Fruit fly (Drosophila melanogaster) whole organism, embryonic: ENCODE measurements around the gene Ctr1B.
A peak's percentile ranks its signal among the peaks of the same experiment; 100 is the strongest.

Source experiments
- Adf1 ChIP-seq: fragments of 200-800 bp; sonication (Bioruptor generic); IDR thresholded peaks from 2 replicates; pipeline ENCODE4 v1.3.6; 2022; ENCODE audit warnings: missing biosample characterization, missing genetic modification characterization
- Antp ChIP-seq: fragments of 200-800 bp; sonication (Bioruptor generic); optimal IDR thresholded peaks from 3 replicates; lab custom pipeline; 2016; ENCODE audit warnings: missing biosample characterization, missing genetic modification characterization
- B-H2 ChIP-seq: fragments of 200-800 bp; sonication (Bioruptor generic); optimal IDR thresholded peaks from 2 replicates; lab custom pipeline; 2018; ENCODE audit warnings: missing biosample characterization, mild to moderate bottlenecking, missing genetic modification characterization
- BEAF-32 ChIP-seq: fragments of 200-800 bp; sonication (Bioruptor generic); optimal IDR thresholded peaks from 3 replicates; lab custom pipeline; 2017; ENCODE audit warnings: missing biosample characterization, missing genetic modification characterization, mild to moderate bottlenecking, moderate library complexity, missing genetic modification reagents
- CG10209 ChIP-seq: fragments of 200-800 bp; sonication (Bioruptor generic); optimal IDR thresholded peaks from 3 replicates; lab custom pipeline; 2017; ENCODE audit warnings: missing biosample characterization, mild to moderate bottlenecking, missing genetic modification characterization, missing genetic modification reagents
- CG11504 ChIP-seq: fragments of 200-800 bp; sonication (Bioruptor generic); optimal IDR thresholded peaks from 3 replicates; lab custom pipeline; 2019; ENCODE audit warnings: missing biosample characterization, mild to moderate bottlenecking, missing genetic modification characterization, moderate library complexity
- CG14050 ChIP-seq: fragments of 200-800 bp; sonication (Bioruptor generic); IDR thresholded peaks from 3 replicates; pipeline ENCODE4 v1.3.6; 2022; ENCODE audit warnings: missing biosample characterization, missing genetic modification characterization
- CG15479 ChIP-seq: fragments of 200-800 bp; sonication (Bioruptor generic); optimal IDR thresholded peaks from 3 replicates; lab custom pipeline; 2019; ENCODE audit warnings: missing biosample characterization, mild to moderate bottlenecking, missing genetic modification characterization, moderate library complexity
- CG15696 ChIP-seq: fragments of 200-800 bp; sonication (Bioruptor generic); optimal IDR thresholded peaks from 2 replicates; lab custom pipeline; 2019; ENCODE audit warnings: missing biosample characterization, mild to moderate bottlenecking, missing genetic modification characterization, moderate library complexity
- CG1602 ChIP-seq: fragments of 200-800 bp; sonication (Bioruptor generic); optimal IDR thresholded peaks from 3 replicates; lab custom pipeline; 2016; ENCODE audit warnings: missing biosample characterization, missing genetic modification characterization
- CG17568 ChIP-seq: fragments of 200-800 bp; sonication (Bioruptor generic); optimal IDR thresholded peaks from 2 replicates; lab custom pipeline; 2018; ENCODE audit warnings: missing biosample characterization, mild to moderate bottlenecking, missing genetic modification characterization, moderate library complexity
- CG17802 ChIP-seq: fragments of 200-800 bp; sonication (Bioruptor generic); optimal IDR thresholded peaks from 2 replicates; lab custom pipeline; 2018; ENCODE audit warnings: missing biosample characterization, mild to moderate bottlenecking, missing genetic modification characterization, moderate library complexity
- CG17829 ChIP-seq: fragments of 200-800 bp; optimal IDR thresholded peaks from 2 replicates; lab custom pipeline; 2019; ENCODE audit warnings: missing biosample characterization, mild to moderate bottlenecking, missing genetic modification characterization, moderate library complexity
- CG17912 ChIP-seq: fragments of 200-800 bp; sonication (Bioruptor generic); optimal IDR thresholded peaks from 2 replicates; lab custom pipeline; 2018; ENCODE audit warnings: missing biosample characterization, mild to moderate bottlenecking, missing genetic modification characterization
- CG18619 ChIP-seq: fragments of 200-800 bp; sonication (Bioruptor generic); optimal IDR thresholded peaks from 3 replicates; lab custom pipeline; 2017; ENCODE audit warnings: missing biosample characterization, mild to moderate bottlenecking, missing genetic modification characterization
- CG2129 ChIP-seq: fragments of 200-800 bp; sonication (Bioruptor generic); IDR thresholded peaks from 2 replicates; pipeline ENCODE4 v1.3.6; 2022; ENCODE audit warnings: missing biosample characterization, missing genetic modification characterization; ENCODE audit not compliant: partially characterized antibody
- CG33213 ChIP-seq: fragments of 200-800 bp; sonication (Bioruptor generic); optimal IDR thresholded peaks from 3 replicates; lab custom pipeline; 2016; ENCODE audit warnings: missing biosample characterization, missing genetic modification characterization
- CG42726 ChIP-seq: fragments of 200-800 bp; sonication (Bioruptor generic); IDR thresholded peaks from 2 replicates; pipeline ENCODE4 v1.3.6; 2022; ENCODE audit warnings: missing biosample characterization, missing genetic modification characterization; ENCODE audit not compliant: partially characterized antibody
- CG4360 ChIP-seq: fragments of 200-800 bp; sonication (Bioruptor generic); IDR thresholded peaks from 2 replicates; pipeline ENCODE4 v1.3.6; 2022; ENCODE audit warnings: missing biosample characterization, missing genetic modification characterization
- CG4404 ChIP-seq: fragments of 200-800 bp; sonication (Bioruptor generic); IDR thresholded peaks from 2 replicates; pipeline ENCODE4 v1.3.6; 2022; ENCODE audit warnings: missing biosample characterization, missing genetic modification characterization
- CG4730 ChIP-seq: fragments of 200-800 bp; sonication (Bioruptor generic); IDR thresholded peaks from 2 replicates; pipeline ENCODE4 v1.3.6; 2022; ENCODE audit warnings: missing biosample characterization, missing genetic modification characterization
- CG7786 ChIP-seq: fragments of 200-800 bp; sonication (Bioruptor generic); optimal IDR thresholded peaks from 2 replicates; lab custom pipeline; 2016; ENCODE audit warnings: missing biosample characterization, missing genetic modification characterization
- CG7987 ChIP-seq: fragments of 200-800 bp; sonication (Bioruptor generic); optimal IDR thresholded peaks from 2 replicates; lab custom pipeline; 2018; ENCODE audit warnings: missing biosample characterization, mild to moderate bottlenecking, missing genetic modification characterization, moderate library complexity
- Dek ChIP-seq: fragments of 200-800 bp; sonication (Bioruptor generic); optimal IDR thresholded peaks from 3 replicates; lab custom pipeline; 2019; ENCODE audit warnings: missing biosample characterization, mild to moderate bottlenecking, missing genetic modification characterization, moderate library complexity
- Gsc ChIP-seq: fragments of 200-800 bp; sonication (Bioruptor generic); IDR thresholded peaks from 2 replicates; pipeline ENCODE4 v1.3.6; 2022; ENCODE audit warnings: missing biosample characterization, missing genetic modification characterization
- HLH4C ChIP-seq: fragments of 200-800 bp; sonication (Bioruptor generic); IDR thresholded peaks from 3 replicates; pipeline ENCODE4 v1.3.6; 2022; ENCODE audit warnings: missing biosample characterization, missing genetic modification characterization; ENCODE audit not compliant: partially characterized antibody
- Mad ChIP-seq: fragments of 200-800 bp; sonication (Bioruptor generic); optimal IDR thresholded peaks from 2 replicates; lab custom pipeline; 2016; ENCODE audit warnings: missing biosample characterization, missing genetic modification characterization
- Mrtf ChIP-seq: fragments of 200-800 bp; sonication (Bioruptor generic); IDR thresholded peaks from 3 replicates; pipeline ENCODE4 v1.3.6; 2022; ENCODE audit warnings: missing biosample characterization, missing genetic modification characterization
- NK7.1 ChIP-seq: fragments of 200-800 bp; sonication (Bioruptor generic); optimal IDR thresholded peaks from 3 replicates; lab custom pipeline; 2016; ENCODE audit warnings: missing biosample characterization, missing genetic modification characterization
- Nf-YA ChIP-seq: fragments of 200-800 bp; sonication (Bioruptor generic); IDR thresholded peaks from 2 replicates; pipeline ENCODE4 v1.3.6; 2022; ENCODE audit warnings: missing biosample characterization, missing genetic modification characterization
- Trl ChIP-seq, 3 experiments: fragments of >200 bp in 2 of 3; fragments of 200-800 bp in 1 of 3; sonication (Bioruptor generic) in 1 of 3; optimal IDR thresholded peaks; 2 replicates in 1 of 3; 3 replicates in 2 of 3; lab custom pipeline; 2016 to 2017; ENCODE audit warnings: missing biosample characterization in 1 of 3, missing genetic modification characterization in 1 of 3
- abd-A ChIP-seq: fragments of 200-800 bp; sonication (Bioruptor generic); optimal IDR thresholded peaks from 3 replicates; lab custom pipeline; 2019; ENCODE audit warnings: missing biosample characterization, mild to moderate bottlenecking, missing genetic modification characterization, moderate library complexity
- ase ChIP-seq: fragments of 200-800 bp; sonication (Bioruptor generic); IDR thresholded peaks from 3 replicates; pipeline ENCODE4 v1.3.6; 2022; ENCODE audit warnings: missing biosample characterization, missing genetic modification characterization
- cato ChIP-seq: fragments of 200-800 bp; sonication (Bioruptor generic); optimal IDR thresholded peaks from 2 replicates; lab custom pipeline; 2016; ENCODE audit warnings: missing biosample characterization, missing genetic modification characterization, borderline replicate concordance
- chn ChIP-seq: fragments of 200-800 bp; sonication (Bioruptor generic); optimal IDR thresholded peaks from 2 replicates; lab custom pipeline; 2016; ENCODE audit warnings: missing biosample characterization, missing genetic modification characterization
- corto ChIP-seq: fragments of 200-800 bp; sonication (Bioruptor generic); optimal IDR thresholded peaks from 2 replicates; lab custom pipeline; 2016; ENCODE audit warnings: missing biosample characterization, mild to moderate bottlenecking, missing genetic modification characterization, moderate library complexity
- dan ChIP-seq: fragments of 200-800 bp; sonication (Bioruptor generic); IDR thresholded peaks from 2 replicates; pipeline ENCODE4 v1.3.6; 2022; ENCODE audit warnings: missing biosample characterization, missing genetic modification characterization
- ems ChIP-seq: fragments of 200-800 bp; sonication (Bioruptor generic); optimal IDR thresholded peaks from 3 replicates; lab custom pipeline; 2016; ENCODE audit warnings: missing biosample characterization, missing genetic modification characterization
- fd102C ChIP-seq: fragments of 200-800 bp; sonication (Bioruptor generic); optimal IDR thresholded peaks from 2 replicates; lab custom pipeline; 2018; ENCODE audit warnings: missing biosample characterization, mild to moderate bottlenecking, missing genetic modification characterization, moderate library complexity
- gfzf ChIP-seq: fragments of 200-800 bp; sonication (Bioruptor generic); optimal IDR thresholded peaks from 2 replicates; lab custom pipeline; 2016; ENCODE audit warnings: missing biosample characterization, mild to moderate bottlenecking, missing genetic modification characterization, moderate library complexity
- lmd ChIP-seq: fragments of 200-800 bp; sonication (Bioruptor generic); IDR thresholded peaks from 2 replicates; pipeline ENCODE4 v1.3.6; 2022; ENCODE audit warnings: missing biosample characterization, missing genetic modification characterization
- lola ChIP-seq, 3 experiments: fragments of >200 bp in 2 of 3; fragments of 200-800 bp in 1 of 3; sonication (Bioruptor generic) in 1 of 3; optimal IDR thresholded peaks; 2 replicates each; lab custom pipeline; 2017 to 2019; ENCODE audit warnings: missing biosample characterization in 3 of 3, missing genetic modification characterization in 3 of 3, mild to moderate bottlenecking in 1 of 3, moderate library complexity in 1 of 3
- nmo ChIP-seq: fragments of 200-800 bp; sonication (Bioruptor generic); optimal IDR thresholded peaks from 2 replicates; lab custom pipeline; 2018; ENCODE audit warnings: missing biosample characterization, mild to moderate bottlenecking, missing genetic modification characterization, moderate library complexity
- phol ChIP-seq: fragments of 200-800 bp; sonication (Bioruptor generic); optimal IDR thresholded peaks from 3 replicates; lab custom pipeline; 2018; ENCODE audit warnings: missing biosample characterization, mild to moderate bottlenecking, missing genetic modification characterization, moderate library complexity
- repo ChIP-seq: fragments of 200-800 bp; sonication (Bioruptor generic); optimal IDR thresholded peaks from 2 replicates; lab custom pipeline; 2016; ENCODE audit warnings: missing biosample characterization, missing genetic modification characterization
- scrt ChIP-seq: fragments of 200-800 bp; sonication (Bioruptor generic); optimal IDR thresholded peaks from 2 replicates; lab custom pipeline; 2018; ENCODE audit warnings: missing biosample characterization, mild to moderate bottlenecking, missing genetic modification characterization, moderate library complexity
- sqz ChIP-seq: fragments of 200-800 bp; sonication (Bioruptor generic); optimal IDR thresholded peaks from 3 replicates; lab custom pipeline; 2018; ENCODE audit warnings: missing biosample characterization, mild to moderate bottlenecking, missing genetic modification characterization
- tup ChIP-seq: fragments of 200-800 bp; sonication (Bioruptor generic); optimal IDR thresholded peaks from 2 replicates; lab custom pipeline; 2016; ENCODE audit warnings: missing biosample characterization, mild to moderate bottlenecking, missing genetic modification characterization, moderate library complexity
- vvl ChIP-seq: fragments of 200-800 bp; sonication (Bioruptor generic); IDR thresholded peaks from 2 replicates; pipeline ENCODE4 v1.3.6; 2022; ENCODE audit warnings: missing biosample characterization, missing genetic modification characterization

Ctr1B gene

dm6 chr3R:8356626-8357290 lies 39.3 kb downstream of the Ctr1B start, which contains the start of gene stck (continued):
- TF ChIP-seq CG17829 (tag; lab: Kevin White, UChicago) (no peak), CG17568 (GFP tag; lab: Kevin White, UChicago) (no peak), CG42726 (no peak), gfzf (GFP tag; lab: Kevin White, UChicago) (peak; percentile 94), sqz (GFP tag; lab: Kevin White, UChicago) (no peak), CG15479 (GFP tag; lab: Kevin White, UChicago) (no peak), ems (GFP tag; lab: Kevin White, UChicago) (no peak), cato (GFP tag; lab: Kevin White, UChicago) (no peak), lmd (GFP tag; lab: Robert Waterston, UW) (no peak), vvl (GFP tag; lab: Robert Waterston, UW) (no peak), CG7987 (GFP tag; lab: Kevin White, UChicago) (no peak), Gsc (GFP tag; lab: Robert Waterston, UW) (no peak), CG17912 (GFP tag; lab: Kevin White, UChicago) (peak; percentile 18), phol (peak; percentile 32), CG1602 (no peak), CG7786 (GFP tag; lab: Kevin White, UChicago) (peak; percentile 5), CG4404 (no peak), scrt (no peak), lola (GFP tag; optimal IDR thresholded peaks at IDR 0.05; lab: Kevin White, UChicago) (no peak), corto (GFP tag; lab: Kevin White, UChicago) (no peak), CG4360 (GFP tag; lab: Robert Waterston, UW) (peak; percentile 59; the same call in 1 of the 2 replicates), nmo (peak; percentile 51), CG17802 (tag; lab: Kevin White, UChicago) (no peak), abd-A (tag; lab: Kevin White, UChicago) (peak; percentile 5), CG33213 (no peak), Dek (tag; lab: Kevin White, UChicago) (no peak), CG18619 (GFP tag; lab: Kevin White, UChicago) (no peak), CG10209 (GFP tag; lab: Kevin White, UChicago) (no peak), CG15696 (no peak), B-H2 (no peak), ase (GFP tag; lab: Robert Waterston, UW) (no peak), CG11504 (tag; lab: Kevin White, UChicago) (no peak), Antp (GFP tag; lab: Kevin White, UChicago) (no peak), Mad (no peak), NK7.1 (GFP tag; lab: Kevin White, UChicago) (no peak), chn (GFP tag; lab: Kevin White, UChicago) (no peak), tup (GFP tag; lab: Kevin White, UChicago) (no peak), Nf-YA (GFP tag; lab: Robert Waterston, UW) (no peak), Adf1 (GFP tag; lab: Robert Waterston, UW) (no peak), fd102C (GFP tag; lab: Kevin White, UChicago) (no peak), CG14050 (GFP tag; lab: Robert Waterston, UW) (no peak), Mrtf (GFP tag; lab: Robert Waterston, UW) (no peak), dan (GFP tag; lab: Robert Waterston, UW) (no peak), CG4730 (no peak), BEAF-32 (GFP tag; lab: Kevin White, UChicago) (peak; percentile 81), repo (GFP tag; lab: Kevin White, UChicago) (no peak), HLH4C (GFP tag; lab: Robert Waterston, UW) (peak; percentile 76), CG2129 (GFP tag; lab: Robert Waterston, UW) (peak; percentile 24; the same call in 1 of the 2 replicates), Trl (optimal IDR thresholded peaks at IDR 0.05; lab: Kevin White, UChicago) (no peak), Trl (GFP tag; optimal IDR thresholded peaks at IDR 0.05; lab: Kevin White, UChicago) (no peak)
